Fruit fly (Drosophila melanogaster): Measurements from ENCODE around the gene ppk31.

DNA sequence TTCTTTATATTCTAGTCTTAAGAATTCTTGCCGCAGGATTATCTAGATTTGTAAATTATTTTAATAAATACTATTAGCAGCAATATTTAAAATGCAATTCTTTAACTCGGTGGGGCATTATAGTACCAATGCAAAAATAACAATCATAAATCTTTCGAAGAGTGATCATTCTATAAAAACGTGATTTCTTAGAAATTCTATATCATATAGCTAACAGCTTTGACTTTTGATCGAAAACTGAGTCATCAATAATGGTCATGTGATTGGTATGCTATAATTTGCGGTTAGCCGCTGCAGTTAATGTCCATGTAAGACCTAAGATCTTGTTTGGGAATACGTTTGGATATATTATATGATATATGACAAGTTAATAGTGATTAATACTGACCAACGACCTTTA, at the start of gene ppk31:
- TF ChIP-seq CG8359 (GFP tag; optimal IDR thresholded peaks at IDR 0.05; ENCODE audit: borderline replicate concordance) (no peak), CG4360 (GFP tag; IDR thresholded peaks at IDR 0.05) (no peak)
